Worm (Caenorhabditis elegans) whole organism, L3 larva: ENCODE data around the gene cif-1.

Experiments used
- R02D3.7 ChIP-seq: fragments of 150-350 bp; optimal IDR thresholded peaks from 2 replicates; lab custom pipeline; 2014; ENCODE audit warnings: missing biosample characterization, missing genetic modification characterization
- aly-2 ChIP-seq: fragments of 150-350 bp; optimal IDR thresholded peaks from 2 replicates; lab custom pipeline; 2014; ENCODE audit warnings: missing biosample characterization, missing genetic modification characterization
- ama-1 ChIP-seq: fragments of 150-350 bp; optimal IDR thresholded peaks from 2 replicates; lab custom pipeline; 2018
- ceh-28 ChIP-seq: fragments of 150-350 bp; optimal IDR thresholded peaks from 2 replicates; lab custom pipeline; 2014; ENCODE audit warnings: missing biosample characterization, missing genetic modification reagents, missing genetic modification characterization
- ceh-82 ChIP-seq: fragments of 150-350 bp; optimal IDR thresholded peaks from 2 replicates; lab custom pipeline; 2014; ENCODE audit warnings: missing biosample characterization, missing genetic modification characterization
- egl-27 ChIP-seq: sonication (generic microtip); optimal IDR thresholded peaks from 4 replicates; lab custom pipeline; 2017; ENCODE audit warnings: missing biosample characterization, missing genetic modification reagents, missing genetic modification characterization
- elt-1 ChIP-seq: fragments of 150-350 bp; optimal IDR thresholded peaks from 2 replicates; lab custom pipeline; 2014; ENCODE audit warnings: missing biosample characterization, missing genetic modification characterization
- fkh-10 ChIP-seq: sonication (generic microtip); optimal IDR thresholded peaks from 2 replicates; lab custom pipeline; 2017; ENCODE audit warnings: missing biosample characterization, missing genetic modification reagents, missing genetic modification characterization
- nhr-28 ChIP-seq: fragments of 150-350 bp; optimal IDR thresholded peaks from 2 replicates; lab custom pipeline; 2014; ENCODE audit warnings: missing biosample characterization, missing genetic modification characterization
- nhr-77 ChIP-seq: fragments of 150-350 bp; optimal IDR thresholded peaks from 2 replicates; lab custom pipeline; 2014; ENCODE audit warnings: missing biosample characterization, missing genetic modification characterization
- skn-1 ChIP-seq: fragments of 150-350 bp; optimal IDR thresholded peaks from 2 replicates; lab custom pipeline; 2014; ENCODE audit warnings: missing biosample characterization, missing genetic modification characterization
- snpc-4 ChIP-seq: fragments of 150-350 bp; optimal IDR thresholded peaks from 2 replicates; lab custom pipeline; 2014; ENCODE audit warnings: missing biosample characterization, missing genetic modification characterization
- unc-62 ChIP-seq: fragments of 150-350 bp; sonication (generic microtip); optimal IDR thresholded peaks from 4 replicates; lab custom pipeline; 2014; ENCODE audit warnings: missing biosample characterization, missing genetic modification reagents, missing genetic modification characterization

DNA sequence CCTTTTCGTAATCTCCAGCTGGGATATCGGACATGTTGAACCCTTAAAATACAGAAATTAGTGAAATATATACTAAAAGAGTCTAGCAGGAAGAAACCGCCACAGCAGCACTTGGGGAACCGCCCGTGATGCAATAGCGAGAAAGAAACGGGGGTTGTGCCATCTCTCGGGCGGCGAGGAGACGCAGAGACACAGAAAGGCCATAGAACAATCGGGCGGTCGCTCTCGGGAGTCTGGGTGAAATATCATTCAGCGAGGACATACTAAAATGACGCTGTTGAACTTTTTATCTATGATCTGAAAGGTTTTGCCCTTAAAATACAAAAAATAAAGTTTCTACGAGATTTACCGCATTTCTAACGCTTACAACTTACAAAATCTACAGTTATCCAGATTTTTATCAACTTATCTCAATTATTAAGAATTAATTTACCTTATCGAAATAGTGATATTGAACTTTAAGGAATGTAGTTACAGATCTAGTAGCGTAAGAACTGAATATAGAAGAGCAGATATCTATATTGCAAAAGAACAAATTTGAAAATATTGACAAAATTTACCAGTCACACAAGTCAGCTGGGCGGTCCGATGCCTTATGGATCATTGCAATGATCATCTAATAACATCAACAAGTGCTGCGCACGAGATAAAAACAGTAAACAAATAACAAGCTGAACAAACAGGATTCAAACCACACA, 38.0 kb upstream of the cif-1 start, which contains the start of gene cyc-2.1:
- TF ChIP-seq ama-1 (lab: Kevin White, UChicago) (peak; percentile 84), egl-27 (tag; lab: Kevin White, UChicago) (no peak), ceh-82 (tag; lab: Kevin White, UChicago) (no peak), R02D3.7 (peak; percentile 67), elt-1 (tag; lab: Kevin White, UChicago) (no peak), ceh-28 (tag; lab: Kevin White, UChicago) (peak; percentile 47), aly-2 (tag; lab: Kevin White, UChicago) (peak; percentile 69), nhr-77 (tag; lab: Kevin White, UChicago) (peak; percentile 61), snpc-4 (tag; lab: Kevin White, UChicago) (no peak), unc-62 (GFP tag; lab: Kevin White, UChicago) (no peak), fkh-10 (no peak), nhr-28 (tag; lab: Kevin White, UChicago) (no peak), skn-1 (tag; lab: Kevin White, UChicago) (peak; percentile 18)
